Worm (Caenorhabditis elegans) whole organism, young adult: ENCODE measurements around the gene lys-10.

Source experiments
- F10E7.11 ChIP-seq: sonication (generic microtip); optimal IDR thresholded peaks from 2 replicates; lab custom pipeline; 2017; ENCODE audit warnings: mild to moderate bottlenecking, missing genetic modification characterization, moderate library complexity, missing compliant biosample characterization
- F22D6.2 ChIP-seq: sonication (generic microtip); optimal IDR thresholded peaks from 2 replicates; lab custom pipeline; 2016; ENCODE audit warnings: mild to moderate bottlenecking, missing genetic modification characterization, missing compliant biosample characterization
- F39B2.1 ChIP-seq: fragments of 200-800 bp; sonication (Bioruptor generic); IDR thresholded peaks from 2 replicates; pipeline ENCODE4 v1.3.6; 2022; ENCODE audit warnings: missing genetic modification reagents, missing genetic modification characterization, missing compliant biosample characterization
- F49E8.2 ChIP-seq: sonication (generic microtip); optimal IDR thresholded peaks from 3 replicates; lab custom pipeline; 2017; ENCODE audit warnings: missing genetic modification characterization, mild to moderate bottlenecking, missing compliant biosample characterization, antibody characterized with exemption, moderate library complexity; ENCODE audit not compliant: insufficient read depth
- F55B11.4 ChIP-seq: sonication (generic microtip); optimal IDR thresholded peaks from 2 replicates; lab custom pipeline; 2016; ENCODE audit warnings: missing compliant biosample characterization, missing genetic modification characterization, borderline replicate concordance; ENCODE audit not compliant: insufficient read depth
- Y53G8AR.9 ChIP-seq: fragments of 200-800 bp; sonication (Bioruptor generic); conservative IDR thresholded peaks from 2 replicates; pipeline ENCODE4 v1.3.6; 2022; ENCODE audit warnings: missing genetic modification reagents, missing genetic modification characterization, missing compliant biosample characterization
- Y67H2A.10 ChIP-seq: fragments of 200-800 bp; sonication (Bioruptor generic); conservative IDR thresholded peaks from 2 replicates; pipeline ENCODE4 v1.3.6; 2022; ENCODE audit warnings: missing genetic modification reagents, missing genetic modification characterization, missing compliant biosample characterization
- ZK185.1 ChIP-seq: sonication (generic microtip); optimal IDR thresholded peaks from 2 replicates; lab custom pipeline; 2016; ENCODE audit warnings: mild to moderate bottlenecking, missing genetic modification characterization, missing compliant biosample characterization; ENCODE audit not compliant: poor library complexity, severe bottlenecking
- akir-1 ChIP-seq: fragments of 200-800 bp; sonication (Bioruptor generic); optimal IDR thresholded peaks from 2 replicates; lab custom pipeline; 2018; ENCODE audit warnings: mild to moderate bottlenecking, missing genetic modification characterization, moderate library complexity, missing compliant biosample characterization
- attf-3 ChIP-seq: fragments of 200-800 bp; sonication (Bioruptor generic); conservative IDR thresholded peaks from 2 replicates; pipeline ENCODE4 v1.3.6; 2022; ENCODE audit warnings: missing genetic modification reagents, missing genetic modification characterization, missing compliant biosample characterization
- bed-2 ChIP-seq: fragments of 200-800 bp; sonication (Bioruptor generic); IDR thresholded peaks from 2 replicates; pipeline ENCODE4 v1.3.6; 2022; ENCODE audit warnings: missing genetic modification reagents, missing genetic modification characterization, missing compliant biosample characterization
- cebp-1 ChIP-seq, 2 experiments: fragments of 200-800 bp in 1 of 2; sonication (Bioruptor generic) in 1 of 2; sonication (generic microtip) in 1 of 2; IDR thresholded peaks in 1 of 2; optimal IDR thresholded peaks in 1 of 2; 2 replicates each; pipeline versions ENCODE4 v1.3.6 to Lab custom; 2017 to 2022; ENCODE audit warnings: missing compliant biosample characterization in 2 of 2, missing genetic modification characterization in 2 of 2, mild to moderate bottlenecking in 1 of 2, missing genetic modification reagents in 1 of 2, moderate library complexity in 1 of 2
- ceh-100 ChIP-seq: fragments of 200-800 bp; sonication (Bioruptor generic); IDR thresholded peaks from 2 replicates; pipeline ENCODE4 v1.3.6; 2022; ENCODE audit warnings: missing genetic modification reagents, missing genetic modification characterization, missing compliant biosample characterization
- ceh-27 ChIP-seq: fragments of 200-800 bp; sonication (Bioruptor generic); optimal IDR thresholded peaks from 2 replicates; lab custom pipeline; 2018; ENCODE audit warnings: mild to moderate bottlenecking, missing genetic modification characterization, moderate library complexity, missing compliant biosample characterization
- ceh-79 ChIP-seq: sonication (generic microtip); optimal IDR thresholded peaks from 2 replicates; lab custom pipeline; 2017; ENCODE audit warnings: mild to moderate bottlenecking, missing genetic modification characterization, missing compliant biosample characterization
- chd-7 ChIP-seq: sonication (generic microtip); optimal IDR thresholded peaks from 2 replicates; lab custom pipeline; 2016; ENCODE audit warnings: mild to moderate bottlenecking, missing genetic modification characterization, moderate library complexity, missing compliant biosample characterization
- dox-1 ChIP-seq: fragments of 200-800 bp; sonication (Bioruptor generic); IDR thresholded peaks from 2 replicates; pipeline ENCODE4 v1.3.6; 2022; ENCODE audit warnings: missing genetic modification reagents, missing genetic modification characterization, missing compliant biosample characterization
- dpl-1 ChIP-seq: fragments of 150-350 bp; optimal IDR thresholded peaks from 2 replicates; lab custom pipeline; 2014; ENCODE audit warnings: missing biosample characterization, missing genetic modification reagents, missing genetic modification characterization
- efl-1 ChIP-seq: fragments of 150-350 bp; optimal IDR thresholded peaks from 2 replicates; lab custom pipeline; 2014; ENCODE audit warnings: missing biosample characterization, missing genetic modification reagents, missing genetic modification characterization
- egrh-3 ChIP-seq: fragments of 200-800 bp; sonication (Bioruptor generic); IDR thresholded peaks from 2 replicates; pipeline ENCODE4 v1.3.6; 2022; ENCODE audit warnings: missing genetic modification reagents, missing genetic modification characterization, missing compliant biosample characterization
- ekl-4 ChIP-seq: fragments of 200-800 bp; sonication (Bioruptor generic); IDR thresholded peaks from 2 replicates; pipeline ENCODE4 v1.3.6; 2022; ENCODE audit warnings: missing genetic modification reagents, missing genetic modification characterization, missing compliant biosample characterization
- fkh-3 ChIP-seq: sonication (generic microtip); optimal IDR thresholded peaks from 2 replicates; lab custom pipeline; 2016; ENCODE audit warnings: mild to moderate bottlenecking, missing genetic modification characterization, missing compliant biosample characterization
- gei-17 ChIP-seq: fragments of 200-800 bp; sonication (Bioruptor generic); optimal IDR thresholded peaks from 2 replicates; lab custom pipeline; 2018; ENCODE audit warnings: mild to moderate bottlenecking, missing genetic modification characterization, missing compliant biosample characterization
- hsf-1 ChIP-seq: fragments of 200-800 bp; sonication (Bioruptor generic); IDR thresholded peaks from 2 replicates; pipeline ENCODE4 v1.3.6; 2022; ENCODE audit warnings: missing genetic modification reagents, missing genetic modification characterization, missing compliant biosample characterization
- let-526 ChIP-seq: fragments of 200-800 bp; sonication (Bioruptor generic); IDR thresholded peaks from 2 replicates; pipeline ENCODE4 v1.3.6; 2022; ENCODE audit warnings: missing genetic modification reagents, missing genetic modification characterization, missing compliant biosample characterization
- madf-10 ChIP-seq: sonication (generic microtip); optimal IDR thresholded peaks from 2 replicates; lab custom pipeline; 2016; ENCODE audit warnings: mild to moderate bottlenecking, missing genetic modification characterization, missing compliant biosample characterization
- madf-3 ChIP-seq: fragments of 200-800 bp; sonication (Bioruptor generic); IDR thresholded peaks from 2 replicates; pipeline ENCODE4 v1.3.6; 2022; ENCODE audit warnings: missing genetic modification reagents, missing genetic modification characterization, missing compliant biosample characterization
- madf-6 ChIP-seq: fragments of 200-800 bp; sonication (Bioruptor generic); IDR thresholded peaks from 2 replicates; pipeline ENCODE4 v1.3.6; 2022; ENCODE audit warnings: missing genetic modification reagents, missing genetic modification characterization, missing compliant biosample characterization
- mes-4 ChIP-seq: sonication (generic microtip); optimal IDR thresholded peaks from 2 replicates; lab custom pipeline; 2016; ENCODE audit warnings: missing genotype, missing genetic modification characterization, missing compliant biosample characterization
- nfya-1 ChIP-seq: sonication (generic microtip); optimal IDR thresholded peaks from 2 replicates; lab custom pipeline; 2017; ENCODE audit warnings: antibody characterized with exemption, missing compliant biosample characterization, missing genetic modification characterization, borderline replicate concordance; ENCODE audit not compliant: insufficient read depth
- nfya-2 ChIP-seq: fragments of 200-800 bp; sonication (Bioruptor generic); IDR thresholded peaks from 2 replicates; pipeline ENCODE4 v1.3.6; 2022; ENCODE audit warnings: missing genetic modification reagents, missing genetic modification characterization, missing compliant biosample characterization
- nhr-27 ChIP-seq: fragments of 200-800 bp; sonication (Bioruptor generic); optimal IDR thresholded peaks from 2 replicates; lab custom pipeline; 2018; ENCODE audit warnings: mild to moderate bottlenecking, missing genetic modification characterization, moderate library complexity, missing compliant biosample characterization
- pbrm-1 ChIP-seq: fragments of 200-800 bp; sonication (Bioruptor generic); IDR thresholded peaks from 2 replicates; pipeline ENCODE4 v1.3.6; 2022; ENCODE audit warnings: missing genetic modification reagents, missing genetic modification characterization, missing compliant biosample characterization
- pha-4 ChIP-seq: fragments of 150-350 bp; sonication (generic microtip); optimal IDR thresholded peaks from 2 replicates; lab custom pipeline; 2014; ENCODE audit warnings: missing biosample characterization, missing genetic modification reagents, missing genetic modification characterization
- snpc-1.1 ChIP-seq: sonication (generic microtip); optimal IDR thresholded peaks from 2 replicates; lab custom pipeline; 2017; ENCODE audit warnings: missing genetic modification characterization, mild to moderate bottlenecking, missing compliant biosample characterization, antibody characterized with exemption, moderate library complexity, missing genotype, missing genetic modification reagents; ENCODE audit not compliant: insufficient read depth
- snpc-1.3 ChIP-seq: sonication (generic microtip); optimal IDR thresholded peaks from 2 replicates; lab custom pipeline; 2017; ENCODE audit warnings: missing genetic modification characterization, mild to moderate bottlenecking, missing compliant biosample characterization, antibody characterized with exemption, moderate library complexity, missing genotype, missing genetic modification reagents; ENCODE audit not compliant: insufficient read depth
- snpc-3.4 ChIP-seq: sonication (generic microtip); optimal IDR thresholded peaks from 2 replicates; lab custom pipeline; 2017; ENCODE audit warnings: missing genetic modification characterization, mild to moderate bottlenecking, missing compliant biosample characterization, antibody characterized with exemption, moderate library complexity, missing genotype, missing genetic modification reagents
- snpc-4 ChIP-seq, 5 experiments: fragments of 150-350 bp in 1 of 5; sonication (generic microtip) in 4 of 5; optimal IDR thresholded peaks; 2 replicates each; lab custom pipeline; 2014 to 2018; ENCODE audit warnings: missing genetic modification characterization in 5 of 5, missing biosample characterization in 3 of 5, antibody characterized with exemption in 2 of 5, mild to moderate bottlenecking in 2 of 5, missing compliant biosample characterization in 2 of 5, missing genotype in 2 of 5, moderate library complexity in 2 of 5, missing genetic modification reagents in 1 of 5
- sptf-2 ChIP-seq: fragments of 200-800 bp; sonication (Bioruptor generic); optimal IDR thresholded peaks from 2 replicates; lab custom pipeline; 2018; ENCODE audit warnings: mild to moderate bottlenecking, missing genetic modification characterization, missing compliant biosample characterization
- tbp1 ChIP-seq: fragments of 200-800 bp; sonication (Bioruptor generic); optimal IDR thresholded peaks from 2 replicates; lab custom pipeline; 2018; ENCODE audit warnings: mild to moderate bottlenecking, missing genetic modification characterization, missing compliant biosample characterization
- unc-130 ChIP-seq: sonication (generic microtip); optimal IDR thresholded peaks from 2 replicates; lab custom pipeline; 2016; ENCODE audit warnings: missing genetic modification reagents, missing genetic modification characterization, missing compliant biosample characterization
- ztf-28 ChIP-seq: fragments of 200-800 bp; sonication (Bioruptor generic); IDR thresholded peaks from 2 replicates; pipeline ENCODE4 v1.3.6; 2022; ENCODE audit warnings: missing genetic modification reagents, missing genetic modification characterization, missing compliant biosample characterization
- ztf-3 ChIP-seq: fragments of 200-800 bp; sonication (Bioruptor generic); optimal IDR thresholded peaks from 2 replicates; lab custom pipeline; 2018; ENCODE audit warnings: mild to moderate bottlenecking, missing genetic modification characterization, missing compliant biosample characterization

Gene lys-10

DNA sequence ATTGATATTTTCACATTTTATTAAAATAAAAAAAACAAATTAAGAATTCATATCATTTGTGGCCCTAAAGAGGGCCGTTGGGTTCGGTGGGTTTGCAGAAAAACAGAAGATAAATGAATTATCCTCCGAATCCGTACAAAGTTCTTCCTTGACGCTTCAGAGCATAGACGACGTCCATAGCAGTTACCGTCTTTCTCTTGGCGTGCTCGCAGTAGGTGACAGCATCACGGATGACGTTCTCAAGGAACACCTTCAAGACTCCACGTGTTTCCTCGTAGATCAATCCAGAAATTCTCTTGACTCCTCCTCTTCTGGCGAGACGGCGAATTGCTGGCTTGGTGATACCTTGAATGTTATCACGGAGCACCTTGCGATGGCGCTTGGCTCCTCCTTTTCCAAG lies 928 bp downstream of the lys-10 start:
- TF ChIP-seq pha-4 = no peak
- no peak for TF ChIP-seq sptf-2
- TF ChIP-seq fkh-3 (tag; lab: Kevin White, UChicago) = no peak
- no peak for TF ChIP-seq dox-1 (GFP tag; lab: Robert Waterston, UW)
- no peak for TF ChIP-seq nfya-1 (tag; lab: Kevin White, UChicago)
- no peak for TF ChIP-seq ceh-100 (GFP tag; lab: Robert Waterston, UW)
- TF ChIP-seq akir-1 = no peak
- no peak for TF ChIP-seq ztf-3 (GFP tag; lab: Kevin White, UChicago)
- TF ChIP-seq F10E7.11 = no peak
- TF ChIP-seq let-526 (GFP tag; lab: Robert Waterston, UW) = no peak
- no peak for TF ChIP-seq nhr-27
- no peak for TF ChIP-seq snpc-3.4 (tag; lab: Kevin White, UChicago)
- TF ChIP-seq F49E8.2 (tag; lab: Kevin White, UChicago) = no peak

DNA sequence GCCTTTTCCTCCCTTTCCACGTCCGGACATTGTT lies 1.1 kb downstream of the lys-10 start, which contains the start of gene his-31:
Gene his-31 (minus strand): TSS at position 30 of the 34 bp plus-strand sequence.
- TF ChIP-seq mes-4 (tag; lab: Kevin White, UChicago) = no peak
- no peak for TF ChIP-seq cebp-1 (GFP tag; IDR thresholded peaks at IDR 0.05; lab: Robert Waterston, UW)
- TF ChIP-seq cebp-1 (tag; optimal IDR thresholded peaks at IDR 0.05; lab: Kevin White, UChicago) = no peak
- no peak for TF ChIP-seq bed-2 (GFP tag; lab: Robert Waterston, UW)
- TF ChIP-seq ceh-79 (tag; lab: Kevin White, UChicago) = no peak
- no peak for TF ChIP-seq madf-3
- no peak for TF ChIP-seq Y67H2A.10

DNA sequence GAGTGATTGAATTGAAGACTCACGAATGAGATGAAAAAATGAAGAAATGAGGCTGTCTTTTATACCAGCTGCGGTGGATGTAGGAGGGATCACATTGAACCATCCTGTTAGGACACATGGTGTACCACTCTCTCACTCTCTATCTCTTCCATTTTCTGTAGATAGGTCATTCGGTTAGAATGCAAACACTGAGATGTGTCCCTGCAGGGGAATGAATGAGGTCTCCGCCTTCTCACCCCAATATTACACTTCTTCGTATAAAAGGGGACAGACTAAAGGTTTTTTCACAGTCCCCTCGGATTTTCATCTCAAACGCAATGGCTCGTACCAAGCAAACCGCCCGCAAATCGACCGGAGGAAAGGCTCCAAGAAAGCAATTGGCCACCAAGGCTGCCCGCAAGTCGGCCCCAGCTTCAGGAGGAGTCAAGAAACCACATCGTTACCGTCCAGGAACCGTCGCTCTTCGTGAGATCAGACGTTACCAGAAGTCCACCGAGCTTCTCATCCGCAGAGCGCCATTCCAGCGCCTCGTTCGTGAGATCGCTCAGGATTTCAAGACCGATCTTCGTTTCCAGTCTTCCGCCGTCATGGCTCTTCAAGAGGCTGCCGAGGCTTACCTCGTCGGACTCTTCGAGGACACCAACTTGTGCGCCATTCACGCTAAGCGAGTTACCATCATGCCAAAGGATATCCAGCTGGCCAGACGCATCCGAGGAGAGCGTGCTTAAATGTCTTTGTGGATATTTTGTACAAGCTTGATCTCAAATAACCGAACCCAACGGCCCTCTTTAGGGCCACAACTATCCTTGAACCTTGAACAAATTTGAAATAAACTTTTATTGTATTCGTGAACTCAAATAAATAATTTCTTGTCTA lies 1.6 kb downstream of the lys-10 start, which contains the start of gene his-32:
Gene his-32 (plus strand): TSS at position 318 of the 876 bp plus-strand sequence.
- TF ChIP-seq egrh-3 (GFP tag; lab: Robert Waterston, UW) (peak; percentile 49; the same call in 1 of the 2 replicates), ceh-27 (no peak), ztf-28 (GFP tag; lab: Robert Waterston, UW) (no peak), snpc-4 (GFP tag; optimal IDR thresholded peaks at IDR 0.05; lab: Kevin White, UChicago) (no peak), snpc-4 (tag; optimal IDR thresholded peaks at IDR 0.05; lab: Kevin White, UChicago) (no peak), madf-6 (GFP tag; lab: Robert Waterston, UW) (no peak), snpc-3.4 (tag; lab: Kevin White, UChicago) (no peak), madf-10 (tag; lab: Kevin White, UChicago) (no peak), gei-17 (GFP tag; lab: Kevin White, UChicago) (no peak), F22D6.2 (tag; lab: Kevin White, UChicago) (no peak), unc-130 (GFP tag; lab: Kevin White, UChicago) (no peak), chd-7 (no peak), dpl-1 (GFP tag; lab: Kevin White, UChicago) (no peak), Y53G8AR.9 (GFP tag; lab: Robert Waterston, UW) (no peak), snpc-1.1 (tag; lab: Kevin White, UChicago) (no peak), ztf-3 (GFP tag; lab: Kevin White, UChicago) (no peak), attf-3 (GFP tag; lab: Robert Waterston, UW) (no peak), ekl-4 (GFP tag; lab: Robert Waterston, UW) (peak; percentile 37; the same call in 1 of the 2 replicates), nfya-2 (GFP tag; lab: Robert Waterston, UW) (no peak), hsf-1 (no peak), efl-1 (no peak), F55B11.4 (tag; lab: Kevin White, UChicago) (no peak), F39B2.1 (GFP tag; lab: Robert Waterston, UW) (peak; percentile 63; the same call in 1 of the 2 replicates), pbrm-1 (GFP tag; lab: Robert Waterston, UW) (peak; percentile 44; the same call in 1 of the 2 replicates), tbp1 (no peak), ZK185.1 (tag; lab: Kevin White, UChicago) (no peak), snpc-1.3 (tag; lab: Kevin White, UChicago) (no peak)
